Worm (Caenorhabditis elegans) whole organism, midembryonic: ENCODE results near the gene trpp-4.

Source experiments
- T22C8.4 ChIP-seq: fragments of 200-800 bp; sonication (Bioruptor generic); IDR thresholded peaks from 2 replicates; pipeline ENCODE4 v1.3.6; 2022; ENCODE audit warnings: missing genetic modification characterization, missing compliant biosample characterization
- cog-1 ChIP-seq: sonication (generic microtip); optimal IDR thresholded peaks from 2 replicates; lab custom pipeline; 2016; ENCODE audit warnings: missing genetic modification characterization, missing compliant biosample characterization
- flt-1 ChIP-seq: fragments of 200-800 bp; sonication (Bioruptor generic); IDR thresholded peaks from 2 replicates; pipeline ENCODE4 v1.3.6; 2022; ENCODE audit warnings: missing genetic modification characterization, missing compliant biosample characterization
- klf-2 ChIP-seq: fragments of 200-800 bp; sonication (Bioruptor generic); conservative IDR thresholded peaks from 2 replicates; pipeline ENCODE4 v1.3.6; 2022; ENCODE audit warnings: missing genetic modification reagents, missing genetic modification characterization, missing compliant biosample characterization
- med-1 ChIP-seq: sonication (generic microtip); optimal IDR thresholded peaks from 2 replicates; lab custom pipeline; 2017; ENCODE audit warnings: missing genetic modification characterization, mild to moderate bottlenecking, missing compliant biosample characterization, antibody characterized with exemption, missing genetic modification reagents; ENCODE audit not compliant: insufficient read depth
- ref-1 ChIP-seq: fragments of 200-800 bp; sonication (Bioruptor generic); conservative IDR thresholded peaks from 2 replicates; pipeline ENCODE4 v1.3.6; 2022; ENCODE audit warnings: missing genetic modification reagents, missing genetic modification characterization, missing compliant biosample characterization
- tab-1 ChIP-seq: fragments of 200-800 bp; sonication (Bioruptor generic); IDR thresholded peaks from 2 replicates; pipeline ENCODE4 v1.3.6; 2022; ENCODE audit warnings: missing genetic modification characterization, missing compliant biosample characterization
- ztf-23 ChIP-seq: fragments of 200-800 bp; sonication (Bioruptor generic); IDR thresholded peaks from 2 replicates; pipeline ENCODE4 v1.3.6; 2022; ENCODE audit warnings: missing genetic modification reagents, missing genetic modification characterization, missing compliant biosample characterization
- ztf-29 ChIP-seq: fragments of 200-800 bp; sonication (Bioruptor generic); IDR thresholded peaks from 2 replicates; pipeline ENCODE4 v1.3.6; 2022; ENCODE audit warnings: missing genetic modification reagents, missing genetic modification characterization, missing compliant biosample characterization

Gene trpp-4

ce11 chrV:9441046-9441445, 40.9 kb downstream of the trpp-4 start:
- no peak for TF ChIP-seq ref-1

- TF ChIP-seq flt-1 (no peak), cog-1 (tag; lab: Kevin White, UChicago) (no peak), ztf-23 (GFP tag; lab: Robert Waterston, UW) (no peak), klf-2 (GFP tag; lab: Robert Waterston, UW) (no peak), T22C8.4 (GFP tag; lab: Robert Waterston, UW) (no peak), med-1 (GFP tag; lab: Kevin White, UChicago) (no peak), tab-1 (GFP tag; lab: Robert Waterston, UW) (no peak), ref-1 (no peak), ztf-29 (GFP tag; lab: Robert Waterston, UW) (no peak)
Measured at ce11 chrV:9442471-9442870, 42.3 kb downstream of the trpp-4 start.

- no peak for TF ChIP-seq ref-1
- TF ChIP-seq ztf-23 (GFP tag; lab: Robert Waterston, UW) = no peak
- TF ChIP-seq med-1 (GFP tag; lab: Kevin White, UChicago) = no peak
- no peak for TF ChIP-seq cog-1 (tag; lab: Kevin White, UChicago)
- TF ChIP-seq ztf-29 (GFP tag; lab: Robert Waterston, UW) = no peak
- no peak for TF ChIP-seq klf-2 (GFP tag; lab: Robert Waterston, UW)
- TF ChIP-seq flt-1 = no peak
- TF ChIP-seq T22C8.4 (GFP tag; lab: Robert Waterston, UW) = no peak
- TF ChIP-seq tab-1 (GFP tag; lab: Robert Waterston, UW) = no peak
Measured at ce11 chrV:9443109-9443508, 43.0 kb downstream of the trpp-4 start.

ce11 chrV:9443748-9444147, 43.6 kb downstream of the trpp-4 start, which contains the start of gene wdr-62:
Gene wdr-62 (plus strand): TSS chrV:9444048.
- no peak for TF ChIP-seq med-1 (GFP tag; lab: Kevin White, UChicago)
- no peak for TF ChIP-seq cog-1 (tag; lab: Kevin White, UChicago)
- no peak for TF ChIP-seq flt-1
- TF ChIP-seq ztf-23 (GFP tag; lab: Robert Waterston, UW) = no peak
- no peak for TF ChIP-seq ref-1
- TF ChIP-seq klf-2 (GFP tag; lab: Robert Waterston, UW) = no peak
- TF ChIP-seq T22C8.4 (GFP tag; lab: Robert Waterston, UW) = no peak
- TF ChIP-seq tab-1 (GFP tag; lab: Robert Waterston, UW) = no peak
- TF ChIP-seq ztf-29 (GFP tag; lab: Robert Waterston, UW) = no peak

- TF ChIP-seq ztf-23 (GFP tag; lab: Robert Waterston, UW) (no peak), med-1 (GFP tag; lab: Kevin White, UChicago) (no peak), T22C8.4 (GFP tag; lab: Robert Waterston, UW) (no peak), flt-1 (no peak)
Measured at ce11 chrV:9444618-9445017, 44.5 kb downstream of the trpp-4 start.
